Fruit fly (Drosophila melanogaster) whole organism, embryonic: Measurements from ENCODE around the gene SdhC.

Experiments used
- Aef1 ChIP-seq: fragments of 200-800 bp; sonication (Bioruptor generic); IDR thresholded peaks from 3 replicates; pipeline ENCODE4 v1.3.6; 2022; ENCODE audit warnings: missing biosample characterization, missing genetic modification characterization
- Atf3 ChIP-seq: fragments of 200-800 bp; sonication (Bioruptor generic); optimal IDR thresholded peaks from 3 replicates; lab custom pipeline; 2016; ENCODE audit warnings: missing biosample characterization, missing genetic modification characterization
- Atf6 ChIP-seq: fragments of 200-800 bp; sonication (Bioruptor generic); IDR thresholded peaks from 2 replicates; pipeline ENCODE4 v1.3.6; 2022; ENCODE audit warnings: missing biosample characterization, missing genetic modification characterization
- CG10147 ChIP-seq: fragments of 200-800 bp; sonication (Bioruptor generic); optimal IDR thresholded peaks from 2 replicates; lab custom pipeline; 2019; ENCODE audit warnings: missing biosample characterization, mild to moderate bottlenecking, missing genetic modification characterization, moderate library complexity
- CG10543 ChIP-seq: fragments of 200-800 bp; sonication (Bioruptor generic); optimal IDR thresholded peaks from 3 replicates; lab custom pipeline; 2017; ENCODE audit warnings: missing biosample characterization, mild to moderate bottlenecking, missing genetic modification characterization, moderate library complexity
- CG11456 ChIP-seq: fragments of 200-800 bp; sonication (Bioruptor generic); IDR thresholded peaks from 3 replicates; pipeline ENCODE4 v1.3.6; 2022; ENCODE audit warnings: missing biosample characterization, missing genetic modification characterization
- CG1233 ChIP-seq: fragments of 200-800 bp; sonication (Bioruptor generic); optimal IDR thresholded peaks from 4 replicates; lab custom pipeline; 2018; ENCODE audit warnings: missing biosample characterization, mild to moderate bottlenecking, missing genetic modification characterization
- CG12744 ChIP-seq: fragments of 200-800 bp; sonication (Bioruptor generic); optimal IDR thresholded peaks from 2 replicates; lab custom pipeline; 2016; ENCODE audit warnings: missing biosample characterization, missing genetic modification characterization
- CG13424 ChIP-seq: fragments of 200-800 bp; sonication (Bioruptor generic); optimal IDR thresholded peaks from 2 replicates; lab custom pipeline; 2019; ENCODE audit warnings: missing biosample characterization, mild to moderate bottlenecking, missing genetic modification characterization, moderate library complexity
- CG15011 ChIP-seq: fragments of 200-800 bp; sonication (Bioruptor generic); optimal IDR thresholded peaks from 3 replicates; lab custom pipeline; 2018; ENCODE audit warnings: missing biosample characterization, mild to moderate bottlenecking, missing genetic modification characterization
- CG17612 ChIP-seq: fragments of 200-800 bp; sonication (Bioruptor generic); IDR thresholded peaks from 2 replicates; pipeline ENCODE4 v1.3.6; 2022; ENCODE audit warnings: missing biosample characterization, missing genetic modification characterization
- CG17829 ChIP-seq: fragments of 200-800 bp; optimal IDR thresholded peaks from 2 replicates; lab custom pipeline; 2019; ENCODE audit warnings: missing biosample characterization, mild to moderate bottlenecking, missing genetic modification characterization, moderate library complexity
- CG1792 ChIP-seq: fragments of 200-800 bp; sonication (Bioruptor generic); optimal IDR thresholded peaks from 2 replicates; lab custom pipeline; 2016; ENCODE audit warnings: missing biosample characterization, missing genetic modification characterization
- CG18262 ChIP-seq: fragments of 200-800 bp; optimal IDR thresholded peaks from 3 replicates; lab custom pipeline; 2019; ENCODE audit warnings: missing biosample characterization, mild to moderate bottlenecking, missing genetic modification characterization, moderate library complexity
- CG30403 ChIP-seq: fragments of 200-800 bp; sonication (Bioruptor generic); optimal IDR thresholded peaks from 3 replicates; lab custom pipeline; 2016; ENCODE audit warnings: missing biosample characterization, missing genetic modification characterization
- CG31388 ChIP-seq: fragments of 200-800 bp; sonication (Bioruptor generic); optimal IDR thresholded peaks from 2 replicates; lab custom pipeline; 2016; ENCODE audit warnings: missing biosample characterization, missing genetic modification characterization
- CG6854 ChIP-seq: fragments of 200-800 bp; sonication (Bioruptor generic); optimal IDR thresholded peaks from 3 replicates; lab custom pipeline; 2017; ENCODE audit warnings: missing biosample characterization, mild to moderate bottlenecking, missing genetic modification characterization
- CG7987 ChIP-seq: fragments of 200-800 bp; sonication (Bioruptor generic); optimal IDR thresholded peaks from 2 replicates; lab custom pipeline; 2018; ENCODE audit warnings: missing biosample characterization, mild to moderate bottlenecking, missing genetic modification characterization, moderate library complexity
- CG8359 ChIP-seq: fragments of 200-800 bp; sonication (Bioruptor generic); optimal IDR thresholded peaks from 2 replicates; lab custom pipeline; 2017; ENCODE audit warnings: missing biosample characterization, mild to moderate bottlenecking, missing genetic modification characterization, borderline replicate concordance
- Drgx ChIP-seq: fragments of 200-800 bp; sonication (Bioruptor generic); IDR thresholded peaks from 2 replicates; pipeline ENCODE4 v1.3.6; 2022; ENCODE audit warnings: missing biosample characterization, missing genetic modification characterization
- GATAe ChIP-seq: fragments of 200-800 bp; sonication (Bioruptor generic); conservative IDR thresholded peaks from 2 replicates; pipeline ENCODE4 v1.3.6; 2022; ENCODE audit warnings: missing biosample characterization, missing genetic modification characterization
- H15 ChIP-seq: fragments of 200-800 bp; sonication (Bioruptor generic); IDR thresholded peaks from 3 replicates; pipeline ENCODE4 v1.3.6; 2022; ENCODE audit warnings: missing biosample characterization, missing genetic modification characterization
- HLH4C ChIP-seq: fragments of 200-800 bp; sonication (Bioruptor generic); IDR thresholded peaks from 3 replicates; pipeline ENCODE4 v1.3.6; 2022; ENCODE audit warnings: missing biosample characterization, missing genetic modification characterization; ENCODE audit not compliant: partially characterized antibody
- Hey ChIP-seq: fragments of 200-800 bp; sonication (Bioruptor generic); optimal IDR thresholded peaks from 3 replicates; lab custom pipeline; 2018; ENCODE audit warnings: missing biosample characterization, mild to moderate bottlenecking, missing genetic modification characterization
- Hr51 ChIP-seq, 2 experiments: fragments of 200-800 bp; sonication (Bioruptor generic); optimal IDR thresholded peaks; 2 replicates in 1 of 2; 3 replicates in 1 of 2; lab custom pipeline; 2016 to 2018; ENCODE audit warnings: missing biosample characterization in 2 of 2, missing genetic modification characterization in 2 of 2, mild to moderate bottlenecking in 1 of 2, moderate library complexity in 1 of 2
- Lhr ChIP-seq: fragments of 200-800 bp; sonication (Bioruptor generic); optimal IDR thresholded peaks from 3 replicates; lab custom pipeline; 2017; ENCODE audit warnings: mild to moderate bottlenecking, missing biosample characterization, missing genetic modification reagents, missing genetic modification characterization
- Lim3 ChIP-seq: fragments of 200-800 bp; sonication (Bioruptor generic); IDR thresholded peaks from 2 replicates; pipeline ENCODE4 v1.3.6; 2022; ENCODE audit warnings: missing biosample characterization, missing genetic modification characterization
- Med ChIP-seq: fragments of 200-800 bp; sonication (Bioruptor generic); peaks from one replicate; lab custom pipeline; 2016; ENCODE audit warnings: missing biosample characterization, missing genetic modification characterization, mild to moderate bottlenecking, inconsistent platforms, moderate library complexity
- Meics ChIP-seq: fragments of 200-800 bp; sonication (Bioruptor generic); optimal IDR thresholded peaks from 2 replicates; lab custom pipeline; 2017; ENCODE audit warnings: missing biosample characterization, mild to moderate bottlenecking, missing genetic modification characterization
- Mrtf ChIP-seq: fragments of 200-800 bp; sonication (Bioruptor generic); IDR thresholded peaks from 3 replicates; pipeline ENCODE4 v1.3.6; 2022; ENCODE audit warnings: missing biosample characterization, missing genetic modification characterization
- Neu2 ChIP-seq: fragments of 200-800 bp; sonication (Bioruptor generic); optimal IDR thresholded peaks from 3 replicates; lab custom pipeline; 2016; ENCODE audit warnings: missing biosample characterization, missing genetic modification characterization, borderline replicate concordance
- Nf-YB ChIP-seq: fragments of 200-800 bp; sonication (Bioruptor generic); optimal IDR thresholded peaks from 3 replicates; lab custom pipeline; 2019; ENCODE audit warnings: missing biosample characterization, mild to moderate bottlenecking, missing genetic modification characterization, moderate library complexity
- Oli ChIP-seq: fragments of 200-800 bp; sonication (Bioruptor generic); optimal IDR thresholded peaks from 2 replicates; lab custom pipeline; 2018; ENCODE audit warnings: missing biosample characterization, mild to moderate bottlenecking, missing genetic modification characterization, moderate library complexity
- Ravus ChIP-seq: fragments of 200-800 bp; sonication (Bioruptor generic); IDR thresholded peaks from 2 replicates; pipeline ENCODE4 v1.3.6; 2022; ENCODE audit warnings: missing biosample characterization, missing genetic modification characterization
- Scr ChIP-seq: fragments of 200-800 bp; sonication (Bioruptor generic); IDR thresholded peaks from 2 replicates; pipeline ENCODE4 v1.3.6; 2022; ENCODE audit warnings: missing biosample characterization, missing genetic modification characterization; ENCODE audit not compliant: partially characterized antibody
- Sin3A ChIP-seq: fragments of >200 bp; optimal IDR thresholded peaks from 2 replicates; lab custom pipeline; 2018
- ac ChIP-seq: fragments of 200-800 bp; sonication (Bioruptor generic); optimal IDR thresholded peaks from 3 replicates; lab custom pipeline; 2017; ENCODE audit warnings: missing biosample characterization, mild to moderate bottlenecking, missing genetic modification characterization
- bab2 ChIP-seq: fragments of 200-800 bp; sonication (Bioruptor generic); optimal IDR thresholded peaks from 2 replicates; lab custom pipeline; 2016; ENCODE audit warnings: missing biosample characterization, missing genetic modification characterization
- dati ChIP-seq: fragments of 200-800 bp; sonication (Bioruptor generic); IDR thresholded peaks from 2 replicates; pipeline ENCODE4 v1.3.6; 2022; ENCODE audit warnings: missing biosample characterization, missing genetic modification characterization
- esg ChIP-seq: fragments of 200-800 bp; sonication (Bioruptor generic); conservative IDR thresholded peaks from 2 replicates; pipeline ENCODE4 v1.3.6; 2022; ENCODE audit warnings: missing biosample characterization, missing genetic modification characterization
- fd64A ChIP-seq: fragments of 200-800 bp; sonication (Bioruptor generic); optimal IDR thresholded peaks from 3 replicates; lab custom pipeline; 2018; ENCODE audit warnings: missing biosample characterization, mild to moderate bottlenecking, missing genetic modification characterization
- fu2 ChIP-seq: fragments of 200-800 bp; sonication (Bioruptor generic); optimal IDR thresholded peaks from 2 replicates; lab custom pipeline; 2016; ENCODE audit warnings: missing biosample characterization, missing genetic modification characterization
- inv ChIP-seq: fragments of 200-800 bp; sonication (Bioruptor generic); IDR thresholded peaks from 2 replicates; pipeline ENCODE4 v1.3.6; 2022; ENCODE audit warnings: missing biosample characterization, missing genetic modification characterization; ENCODE audit not compliant: partially characterized antibody
- kay ChIP-seq: fragments of 200-800 bp; sonication (Bioruptor generic); optimal IDR thresholded peaks from 2 replicates; lab custom pipeline; 2016; ENCODE audit warnings: missing biosample characterization, missing genetic modification characterization
- ken ChIP-seq: fragments of 200-800 bp; sonication (Bioruptor generic); IDR thresholded peaks from 3 replicates; pipeline ENCODE4 v1.3.6; 2022; ENCODE audit warnings: missing biosample characterization, missing genetic modification characterization
- maf-S ChIP-seq: fragments of 200-800 bp; sonication (Bioruptor generic); optimal IDR thresholded peaks from 2 replicates; lab custom pipeline; 2016; ENCODE audit warnings: missing biosample characterization, missing genetic modification characterization
- nerfin-1 ChIP-seq: fragments of 200-800 bp; sonication (Bioruptor generic); optimal IDR thresholded peaks from 3 replicates; lab custom pipeline; 2019; ENCODE audit warnings: missing biosample characterization, mild to moderate bottlenecking, missing genetic modification characterization, moderate library complexity
- odd ChIP-seq: fragments of 200-800 bp; sonication (Bioruptor generic); optimal IDR thresholded peaks from 2 replicates; lab custom pipeline; 2017; ENCODE audit warnings: missing biosample characterization, mild to moderate bottlenecking, missing genetic modification characterization
- sc ChIP-seq, 3 experiments: fragments of >200 bp in 2 of 3; fragments of 200-800 bp in 1 of 3; sonication (Bioruptor generic) in 1 of 3; optimal IDR thresholded peaks; 2 replicates in 2 of 3; 3 replicates in 1 of 3; lab custom pipeline; 2017; ENCODE audit warnings: mild to moderate bottlenecking in 1 of 3, missing biosample characterization in 1 of 3, missing genetic modification characterization in 1 of 3, missing genetic modification reagents in 1 of 3
- sima ChIP-seq: fragments of 200-800 bp; sonication (Bioruptor generic); optimal IDR thresholded peaks from 2 replicates; lab custom pipeline; 2016; ENCODE audit warnings: missing biosample characterization, missing genetic modification characterization
- zfh1 ChIP-seq: fragments of 200-800 bp; sonication (Bioruptor generic); IDR thresholded peaks from 3 replicates; pipeline ENCODE4 v1.3.6; 2022; ENCODE audit warnings: missing biosample characterization, missing genetic modification characterization

The SdhC gene

dm6 chr3R:11195792-11196191 lies 13.9 kb downstream of the SdhC start, which contains the start of gene CG18577:
Gene CG18577, plus strand, starts transcription at chr3R:11196092.
- TF ChIP-seq Drgx (GFP tag; lab: Robert Waterston, UW) (no peak), Lhr (GFP tag; lab: Kevin White, UChicago) (no peak), sima (GFP tag; lab: Kevin White, UChicago) (no peak), CG11456 (0 out of 3 replicates have a peak, but pooled peaks have one; percentile 5), Med (peak; percentile 87), ac (GFP tag; lab: Kevin White, UChicago) (no peak), esg (GFP tag; lab: Robert Waterston, UW) (no peak), HLH4C (no peak), Nf-YB (GFP tag; lab: Kevin White, UChicago) (no peak), bab2 (no peak), inv (GFP tag; lab: Robert Waterston, UW) (no peak), Mrtf (GFP tag; lab: Robert Waterston, UW) (no peak), Meics (peak; percentile 55), Hey (tag; lab: Kevin White, UChicago) (peak; percentile 41), Lim3 (GFP tag; lab: Robert Waterston, UW) (no peak), GATAe (GFP tag; lab: Robert Waterston, UW) (peak; percentile 18; the same call in 1 of the 2 replicates), Aef1 (GFP tag; lab: Robert Waterston, UW) (no peak), CG10147 (GFP tag; lab: Kevin White, UChicago) (no peak), CG18262 (tag; lab: Kevin White, UChicago) (no peak), Scr (GFP tag; lab: Robert Waterston, UW) (no peak)

dm6 chr3R:11178300-11178699 lies 31.3 kb downstream of the SdhC start:
- TF ChIP-seq maf-S (GFP tag; lab: Kevin White, UChicago): no peak
- TF ChIP-seq CG10543 (GFP tag; lab: Kevin White, UChicago): no peak
- TF ChIP-seq ken: no peak
- TF ChIP-seq Hr51 (GFP tag; optimal IDR thresholded peaks at IDR 0.05; lab: Kevin White, UChicago): peak in 1 of 2 experiments; percentile 14
- peak; percentile 27 for TF ChIP-seq CG1233 (GFP tag; lab: Kevin White, UChicago)
- no peak for TF ChIP-seq CG30403
- TF ChIP-seq CG15011 (GFP tag; lab: Kevin White, UChicago): no peak
- TF ChIP-seq CG1792 (GFP tag; lab: Kevin White, UChicago): no peak
- TF ChIP-seq Oli (tag; lab: Kevin White, UChicago): no peak
- TF ChIP-seq HLH4C: no peak
- TF ChIP-seq fu2 (GFP tag; lab: Kevin White, UChicago): no peak
- TF ChIP-seq CG17829 (tag; lab: Kevin White, UChicago): no peak
- TF ChIP-seq CG13424 (tag; lab: Kevin White, UChicago): peak; percentile 7
- TF ChIP-seq Sin3A (lab: Kevin White, UChicago): no peak
- no peak for TF ChIP-seq H15 (GFP tag; lab: Robert Waterston, UW)
- no peak for TF ChIP-seq dati (GFP tag; lab: Robert Waterston, UW)
- no peak for TF ChIP-seq Neu2 (GFP tag; lab: Kevin White, UChicago)
- TF ChIP-seq kay (GFP tag; lab: Kevin White, UChicago): no peak
- peak; percentile 7 for TF ChIP-seq fd64A (GFP tag; lab: Kevin White, UChicago)
- TF ChIP-seq Atf3 (GFP tag; lab: Kevin White, UChicago): no peak
- TF ChIP-seq CG6854 (GFP tag; lab: Kevin White, UChicago): no peak
- TF ChIP-seq odd (GFP tag; lab: Kevin White, UChicago): no peak
- TF ChIP-seq CG12744 (GFP tag; lab: Kevin White, UChicago): no peak
- no peak for TF ChIP-seq Ravus (GFP tag; lab: Robert Waterston, UW)
- no peak for TF ChIP-seq sc (optimal IDR thresholded peaks at IDR 0.05; lab: Kevin White, UChicago)
- no peak for TF ChIP-seq sc (GFP tag; optimal IDR thresholded peaks at IDR 0.05; lab: Kevin White, UChicago)
- TF ChIP-seq Atf6 (GFP tag; lab: Robert Waterston, UW): no peak
- no peak for TF ChIP-seq nerfin-1 (tag; lab: Kevin White, UChicago)
- no peak for TF ChIP-seq CG17612 (GFP tag; lab: Robert Waterston, UW)
- TF ChIP-seq CG8359 (GFP tag; lab: Kevin White, UChicago): no peak
- no peak for TF ChIP-seq CG7987 (GFP tag; lab: Kevin White, UChicago)
- no peak for TF ChIP-seq zfh1 (GFP tag; lab: Robert Waterston, UW)
- no peak for TF ChIP-seq CG31388 (GFP tag; lab: Kevin White, UChicago)
